Fruit fly (Drosophila melanogaster) whole organism, embryonic: ENCODE measurements around the gene Sil1.

Source experiments
- Atf6 ChIP-seq: fragments of 200-800 bp; sonication (Bioruptor generic); IDR thresholded peaks from 2 replicates; pipeline ENCODE4 v1.3.6; 2022; ENCODE audit warnings: missing biosample characterization, missing genetic modification characterization
- CG11093 ChIP-seq: fragments of 200-800 bp; sonication (Bioruptor generic); IDR thresholded peaks from 3 replicates; pipeline ENCODE4 v1.3.6; 2022; ENCODE audit warnings: missing biosample characterization, missing genetic modification characterization
- CG12659 ChIP-seq: fragments of 200-800 bp; sonication (Bioruptor generic); optimal IDR thresholded peaks from 3 replicates; lab custom pipeline; 2017; ENCODE audit warnings: mild to moderate bottlenecking, missing biosample characterization, missing genetic modification reagents, missing genetic modification characterization
- CG13775 ChIP-seq: fragments of 200-800 bp; sonication (Bioruptor generic); optimal IDR thresholded peaks from 3 replicates; lab custom pipeline; 2017; ENCODE audit warnings: missing biosample characterization, mild to moderate bottlenecking, missing genetic modification characterization
- CG15601 ChIP-seq: fragments of 200-800 bp; sonication (Bioruptor generic); optimal IDR thresholded peaks from 3 replicates; lab custom pipeline; 2019; ENCODE audit warnings: missing biosample characterization, mild to moderate bottlenecking, missing genetic modification characterization, moderate library complexity
- CG2120 ChIP-seq: fragments of 200-800 bp; sonication (Bioruptor generic); optimal IDR thresholded peaks from 3 replicates; lab custom pipeline; 2016; ENCODE audit warnings: missing biosample characterization, missing genetic modification characterization
- CG30020 ChIP-seq: fragments of 200-800 bp; optimal IDR thresholded peaks from 2 replicates; lab custom pipeline; 2019; ENCODE audit warnings: missing biosample characterization, mild to moderate bottlenecking, missing genetic modification characterization, moderate library complexity
- CG4360 ChIP-seq: fragments of 200-800 bp; sonication (Bioruptor generic); IDR thresholded peaks from 2 replicates; pipeline ENCODE4 v1.3.6; 2022; ENCODE audit warnings: missing biosample characterization, missing genetic modification characterization
- CG6689 ChIP-seq: fragments of 200-800 bp; sonication (Bioruptor generic); IDR thresholded peaks from 2 replicates; pipeline ENCODE4 v1.3.6; 2022; ENCODE audit warnings: missing biosample characterization, missing genetic modification characterization
- CG7357 ChIP-seq: fragments of 200-800 bp; sonication (Bioruptor generic); IDR thresholded peaks from 3 replicates; pipeline ENCODE4 v1.3.6; 2022; ENCODE audit warnings: missing biosample characterization, missing genetic modification characterization
- Eip74EF ChIP-seq, 2 experiments: fragments of 200-800 bp in 1 of 2; fragments of >200 bp in 1 of 2; sonication (Bioruptor generic) in 1 of 2; optimal IDR thresholded peaks; 2 replicates each; lab custom pipeline; 2017 to 2019; ENCODE audit warnings: missing biosample characterization in 2 of 2, missing genetic modification characterization in 2 of 2, mild to moderate bottlenecking in 1 of 2, moderate library complexity in 1 of 2
- MESR4 ChIP-seq: fragments of 200-800 bp; sonication (Bioruptor generic); optimal IDR thresholded peaks from 2 replicates; lab custom pipeline; 2018; ENCODE audit warnings: missing biosample characterization, mild to moderate bottlenecking, missing genetic modification characterization, moderate library complexity
- Usf ChIP-seq: fragments of 200-800 bp; sonication (Bioruptor generic); optimal IDR thresholded peaks from 2 replicates; lab custom pipeline; 2017; ENCODE audit warnings: missing genotype, missing biosample characterization, missing genetic modification characterization
- ac ChIP-seq: fragments of 200-800 bp; sonication (Bioruptor generic); optimal IDR thresholded peaks from 3 replicates; lab custom pipeline; 2017; ENCODE audit warnings: missing biosample characterization, mild to moderate bottlenecking, missing genetic modification characterization
- chinmo ChIP-seq: fragments of 200-800 bp; sonication (Bioruptor generic); IDR thresholded peaks from 4 replicates; pipeline ENCODE4 v1.3.6; 2022; ENCODE audit warnings: missing biosample characterization, missing genetic modification characterization; ENCODE audit not compliant: partially characterized antibody
- cwo ChIP-seq: fragments of 200-800 bp; sonication (Bioruptor generic); optimal IDR thresholded peaks from 3 replicates; lab custom pipeline; 2017; ENCODE audit warnings: missing biosample characterization, missing genetic modification characterization, mild to moderate bottlenecking, moderate library complexity, missing genetic modification reagents
- dmrt99B ChIP-seq: fragments of 200-800 bp; sonication (Bioruptor generic); optimal IDR thresholded peaks from 2 replicates; lab custom pipeline; 2018; ENCODE audit warnings: missing biosample characterization, mild to moderate bottlenecking, missing genetic modification characterization, moderate library complexity
- kah ChIP-seq: fragments of 200-800 bp; sonication (Bioruptor generic); optimal IDR thresholded peaks from 2 replicates; lab custom pipeline; 2018; ENCODE audit warnings: missing biosample characterization, mild to moderate bottlenecking, missing genetic modification characterization
- kni ChIP-seq: fragments of 200-800 bp; sonication (Bioruptor generic); optimal IDR thresholded peaks from 3 replicates; lab custom pipeline; 2017; ENCODE audit warnings: mild to moderate bottlenecking, missing biosample characterization, missing genetic modification reagents, missing genetic modification characterization
- mld ChIP-seq: fragments of 200-800 bp; sonication (Bioruptor generic); IDR thresholded peaks from 3 replicates; pipeline ENCODE4 v1.3.6; 2022; ENCODE audit warnings: missing biosample characterization, missing genetic modification characterization; ENCODE audit not compliant: partially characterized antibody
- nom ChIP-seq: fragments of 200-800 bp; sonication (Bioruptor generic); optimal IDR thresholded peaks from 2 replicates; lab custom pipeline; 2017; ENCODE audit warnings: missing biosample characterization, missing genetic modification characterization, mild to moderate bottlenecking, moderate library complexity, missing genetic modification reagents
- otp ChIP-seq: fragments of 200-800 bp; sonication (Bioruptor generic); IDR thresholded peaks from 3 replicates; pipeline ENCODE4, ENCODE4 v1.3.6; 2022; ENCODE audit warnings: missing biosample characterization, missing genetic modification characterization
- pros ChIP-seq: fragments of 200-800 bp; sonication (Bioruptor generic); optimal IDR thresholded peaks from 3 replicates; lab custom pipeline; 2019; ENCODE audit warnings: missing biosample characterization, mild to moderate bottlenecking, missing genetic modification characterization, moderate library complexity
- sim ChIP-seq: fragments of 200-800 bp; sonication (Bioruptor generic); IDR thresholded peaks from 2 replicates; pipeline ENCODE4 v1.3.6; 2022; ENCODE audit warnings: missing biosample characterization, missing genetic modification characterization
- so ChIP-seq: fragments of 200-800 bp; sonication (Bioruptor generic); IDR thresholded peaks from 3 replicates; pipeline ENCODE4 v1.3.6; 2022; ENCODE audit warnings: missing biosample characterization, missing genetic modification characterization
- stwl ChIP-seq: fragments of 200-800 bp; sonication (Bioruptor generic); optimal IDR thresholded peaks from 3 replicates; lab custom pipeline; 2018; ENCODE audit warnings: missing biosample characterization, mild to moderate bottlenecking, missing genetic modification characterization, moderate library complexity
- sug ChIP-seq: fragments of 200-800 bp; optimal IDR thresholded peaks from 2 replicates; lab custom pipeline; 2019; ENCODE audit warnings: missing biosample characterization, mild to moderate bottlenecking, missing genetic modification characterization, moderate library complexity
- trem ChIP-seq: fragments of 200-800 bp; optimal IDR thresholded peaks from 3 replicates; lab custom pipeline; 2019; ENCODE audit warnings: missing biosample characterization, mild to moderate bottlenecking, missing genetic modification characterization, moderate library complexity
- tx ChIP-seq: fragments of 200-800 bp; sonication (Bioruptor generic); optimal IDR thresholded peaks from 2 replicates; lab custom pipeline; 2016; ENCODE audit warnings: missing biosample characterization, missing genetic modification characterization
- z ChIP-seq: fragments of 200-800 bp; sonication (Bioruptor generic); IDR thresholded peaks from 3 replicates; pipeline ENCODE4 v1.3.6; 2022; ENCODE audit warnings: missing biosample characterization, missing genetic modification characterization

Sil1 gene

DNA sequence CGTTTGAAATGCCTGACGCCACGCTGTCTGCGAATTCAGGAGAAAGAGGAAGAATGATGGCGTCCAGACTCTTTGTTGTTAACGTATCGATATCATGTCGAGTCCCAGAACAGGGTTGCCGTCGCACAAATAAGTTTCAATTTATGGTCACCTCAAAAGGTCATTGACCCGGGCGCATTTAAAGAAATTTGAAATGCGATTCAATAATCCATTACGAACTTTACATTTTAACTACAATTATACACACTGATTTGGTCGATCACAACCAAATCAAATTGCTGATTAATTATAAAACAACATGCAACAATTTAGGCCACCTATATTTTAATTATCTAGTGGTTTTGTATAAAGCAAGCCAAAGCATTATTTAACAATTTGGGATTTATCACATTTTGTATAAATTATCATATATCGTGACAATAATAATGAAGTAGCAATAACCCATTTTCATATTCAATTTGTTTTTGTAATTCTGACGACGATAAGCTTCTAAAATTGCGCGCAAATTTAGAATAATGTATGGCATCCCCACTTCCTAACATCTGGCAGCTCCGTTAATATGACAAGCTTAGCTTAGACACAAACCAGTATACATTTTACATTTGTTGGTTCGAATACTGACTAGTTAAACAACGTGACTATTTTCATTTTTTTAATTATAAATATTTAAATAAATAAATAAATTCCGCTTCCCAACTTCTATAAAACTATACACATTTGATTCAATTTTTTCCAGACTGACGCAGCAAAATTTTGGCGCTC is 9.9 kb upstream of the Sil1 start, which contains the start of gene bam (continued):
- TF ChIP-seq CG2120 (GFP tag; lab: Kevin White, UChicago) (no peak), trem (tag; lab: Kevin White, UChicago) (peak; percentile 71), CG15601 (peak; percentile 22)

DNA sequence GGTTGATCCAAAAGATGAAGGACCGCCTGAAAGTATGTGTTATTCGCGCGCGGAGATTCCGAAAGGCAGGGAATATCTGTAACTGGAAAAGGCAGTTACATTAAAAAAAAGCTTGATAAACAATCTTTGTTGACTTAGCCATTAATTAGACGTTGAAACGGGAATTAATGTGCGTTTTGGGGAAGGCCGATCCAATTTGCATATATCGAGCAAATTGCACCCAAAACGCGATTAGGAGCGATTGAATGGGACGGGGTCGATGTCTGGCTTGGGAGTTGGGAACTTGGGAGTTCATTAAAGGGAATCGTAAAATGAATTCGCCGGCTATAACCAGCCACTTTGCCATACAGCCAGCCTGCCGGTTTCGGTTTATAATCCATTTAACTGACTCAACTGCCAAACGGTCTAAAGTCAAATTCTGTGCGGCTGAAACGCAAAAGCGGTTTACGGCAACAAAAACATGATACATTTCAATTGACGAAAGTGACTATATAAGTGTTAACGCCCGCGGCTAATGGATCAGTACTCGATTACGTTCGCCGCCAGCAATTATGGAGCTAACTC is 6.3 kb upstream of the Sil1 start, which contains the start of gene CG11854:
TSS of gene CG11854 (plus strand) at position 514 of the 564 bp plus-strand sequence.
- TF ChIP-seq pros (GFP tag; lab: Kevin White, UChicago) (no peak), CG7357 (GFP tag; lab: Robert Waterston, UW) (no peak)
- TF ChIP-seq, all 482 proteins: peak for 0

DNA sequence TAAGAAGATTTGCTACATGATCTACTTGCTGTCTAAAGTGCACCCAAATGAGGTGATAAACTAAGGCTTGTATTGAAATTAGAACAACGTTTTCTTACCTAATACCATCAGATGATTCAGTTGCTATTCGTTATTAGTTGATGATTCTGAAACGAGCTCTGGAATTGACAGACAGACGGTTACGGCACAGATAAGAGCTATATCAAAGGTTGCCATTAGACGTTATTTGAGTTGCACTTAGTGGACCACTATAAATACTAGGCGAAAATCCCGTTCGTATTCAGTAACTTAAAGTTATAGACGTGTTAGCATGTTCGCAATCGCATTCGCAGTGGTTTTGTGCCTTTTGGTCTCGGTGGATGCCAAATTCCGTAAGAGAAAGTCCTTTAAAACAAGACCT is 4.6 kb upstream of the Sil1 start, which contains the start of gene to:
TSS of gene to (plus strand) at position 301 of the 400 bp plus-strand sequence.
- no peak for TF ChIP-seq CG11093 (GFP tag; lab: Robert Waterston, UW)
- TF ChIP-seq mld (GFP tag; lab: Robert Waterston, UW): no peak
- no peak for TF ChIP-seq Usf (GFP tag; lab: Kevin White, UChicago)
- TF ChIP-seq, all 482 proteins: peak for 0

DNA sequence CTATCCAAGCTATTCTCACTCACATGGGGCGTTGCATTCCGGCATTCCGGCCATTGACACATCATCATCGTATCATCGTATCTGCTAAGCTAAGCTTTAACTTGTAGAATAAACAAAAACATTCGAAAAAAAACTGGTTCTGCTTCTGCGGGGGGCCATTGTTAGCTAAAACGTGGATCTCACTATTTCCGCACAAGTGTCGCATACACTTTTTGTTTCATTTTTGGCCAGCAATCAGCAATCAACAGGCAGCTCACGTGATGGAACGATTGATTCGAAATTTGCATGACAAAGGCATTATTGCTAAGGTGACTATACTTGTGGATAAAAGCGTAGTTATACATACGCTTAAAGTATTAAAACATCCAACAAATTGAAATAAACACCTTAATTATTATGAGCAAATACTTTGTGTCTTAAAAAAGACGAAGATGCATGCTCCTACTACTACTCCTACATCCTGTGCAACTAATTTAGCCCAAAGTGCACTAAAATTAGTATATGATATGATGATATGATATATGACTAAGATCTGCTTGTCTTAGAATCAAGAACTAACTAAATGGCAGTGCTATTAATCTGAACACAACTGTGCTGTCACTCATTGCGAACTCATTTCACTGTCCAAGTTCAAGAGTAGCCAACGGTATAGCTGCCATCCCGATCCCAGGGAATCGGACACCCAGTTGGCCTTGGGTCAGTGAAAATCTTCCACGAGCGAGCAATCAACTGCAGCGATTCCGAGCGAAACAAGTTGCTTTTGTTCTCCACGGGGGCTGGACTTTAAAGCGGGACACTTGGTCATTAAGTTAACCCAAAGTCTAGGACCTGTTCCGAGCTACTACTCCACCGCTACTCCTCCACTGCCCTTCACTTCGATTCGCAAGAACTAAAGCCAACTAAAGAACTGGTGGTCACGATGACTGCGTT is 3.7 kb upstream of the Sil1 start:
- TF ChIP-seq ac (GFP tag; lab: Kevin White, UChicago) (no peak), so (no peak), MESR4 (no peak), Eip74EF (GFP tag; optimal IDR thresholded peaks at IDR 0.05; lab: Kevin White, UChicago) (peak in 1 of 2 experiments; percentile 10), CG30020 (no peak), dmrt99B (tag; lab: Kevin White, UChicago) (no peak), stwl (no peak), CG13775 (GFP tag; lab: Kevin White, UChicago) (no peak), nom (GFP tag; lab: Kevin White, UChicago) (peak; percentile 46), CG6689 (GFP tag; lab: Robert Waterston, UW) (no peak), Atf6 (GFP tag; lab: Robert Waterston, UW) (0 out of 2 replicates have a peak, but pooled peaks have one; percentile 11), chinmo (GFP tag; lab: Robert Waterston, UW) (0 out of 4 replicates have a peak, but pooled peaks have one; percentile 44), cwo (GFP tag; lab: Kevin White, UChicago) (peak; percentile 64), kah (GFP tag; lab: Kevin White, UChicago) (no peak), CG12659 (GFP tag; lab: Kevin White, UChicago) (no peak), tx (GFP tag; lab: Kevin White, UChicago) (no peak), sug (tag; lab: Kevin White, UChicago) (peak; percentile 84), sim (GFP tag; lab: Robert Waterston, UW) (no peak)

DNA sequence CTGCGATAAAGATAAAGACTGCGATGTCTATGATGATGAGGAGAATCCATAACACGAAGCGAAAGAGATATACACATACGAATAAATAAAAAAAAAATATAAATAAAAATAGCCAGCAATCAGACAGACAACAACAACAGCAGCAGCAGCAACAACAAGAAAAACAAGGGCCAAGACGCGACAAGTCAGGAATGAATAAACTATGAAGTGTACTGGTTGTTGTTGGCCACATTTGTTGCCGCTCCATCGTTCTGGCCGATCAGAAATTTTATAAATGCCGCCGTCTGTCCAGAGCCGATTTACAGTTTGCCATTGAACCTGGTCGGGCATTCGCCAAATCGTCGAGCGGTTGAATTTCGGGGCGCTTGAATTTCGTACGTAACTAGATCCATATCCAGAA is 2.0 kb upstream of the Sil1 start, which contains the start of gene Jhbp7:
TSS of gene Jhbp7 (plus strand) at position 301 of the 400 bp plus-strand sequence.
- TF ChIP-seq kni (GFP tag; lab: Kevin White, UChicago): no peak
- TF ChIP-seq nom (GFP tag; lab: Kevin White, UChicago): peak; percentile 34
- no peak for TF ChIP-seq otp (GFP tag; lab: Robert Waterston, UW)
- TF ChIP-seq z (GFP tag; lab: Robert Waterston, UW): no peak
- TF ChIP-seq CG4360: peak; percentile 64
